Worm (Caenorhabditis elegans) whole organism, young adult: ENCODE measurements around the gene T26A5.2.
A peak's percentile ranks its signal among the peaks of the same experiment; 100 is the strongest.

Source experiments
- ama-1 ChIP-seq, 3 experiments: fragments of 150-350 bp in 1 of 3; sonication (generic microtip) in 2 of 3; optimal IDR thresholded peaks; 2 replicates each; lab custom pipeline; 2014 to 2018; ENCODE audit warnings: missing biosample characterization in 2 of 3, missing genetic modification characterization in 2 of 3, missing genetic modification reagents in 2 of 3
- attf-5 ChIP-seq: fragments of 200-800 bp; sonication (Bioruptor generic); optimal IDR thresholded peaks from 2 replicates; lab custom pipeline; 2018; ENCODE audit warnings: mild to moderate bottlenecking, missing genetic modification characterization, missing compliant biosample characterization
- mcd-1 ChIP-seq: fragments of 200-800 bp; sonication (Bioruptor generic); IDR thresholded peaks from 2 replicates; pipeline ENCODE4 v1.3.6; 2022; ENCODE audit warnings: missing genetic modification reagents, missing genetic modification characterization, missing compliant biosample characterization

DNA sequence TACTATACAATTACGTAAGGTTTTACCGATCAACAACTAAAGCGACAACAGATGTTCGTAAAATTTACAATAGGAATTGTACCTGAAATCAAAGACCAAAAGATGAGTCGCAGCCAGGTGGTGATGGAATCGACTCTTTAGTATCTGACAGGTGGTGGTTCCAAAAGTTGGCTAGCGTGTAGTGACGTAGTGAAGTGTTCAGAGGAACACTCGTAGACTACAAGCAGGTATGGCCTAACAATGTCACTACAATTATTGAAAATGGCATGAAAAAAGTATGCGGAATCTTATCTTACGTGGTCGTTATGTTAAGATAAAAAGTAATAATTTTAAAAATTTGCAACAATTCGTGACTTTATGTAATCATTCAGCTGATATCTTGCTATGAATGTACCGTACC lies 45.6 kb upstream of the T26A5.2 start:
- TF ChIP-seq attf-5 (no peak), ama-1 (optimal IDR thresholded peaks at IDR 0.05; lab: Kevin White, UChicago) (peak; percentile 43), ama-1 (GFP tag; optimal IDR thresholded peaks at IDR 0.05; lab: Kevin White, UChicago) (no peak), mcd-1 (GFP tag; lab: Robert Waterston, UW) (no peak)
